Worm (Caenorhabditis elegans) whole organism, L3 larva: ENCODE results near the gene F33E11.2.

Experiments used
- R02D3.7 ChIP-seq: fragments of 150-350 bp; optimal IDR thresholded peaks from 2 replicates; lab custom pipeline; 2014; ENCODE audit warnings: missing biosample characterization, missing genetic modification characterization
- ZK546.5 ChIP-seq: sonication (generic microtip); optimal IDR thresholded peaks from 2 replicates; lab custom pipeline; 2017; ENCODE audit warnings: missing biosample characterization, missing genetic modification characterization
- ceh-16 ChIP-seq: sonication (generic microtip); optimal IDR thresholded peaks from 2 replicates; lab custom pipeline; 2017; ENCODE audit warnings: missing biosample characterization, missing genetic modification characterization
- ceh-28 ChIP-seq: fragments of 150-350 bp; optimal IDR thresholded peaks from 2 replicates; lab custom pipeline; 2014; ENCODE audit warnings: missing biosample characterization, missing genetic modification reagents, missing genetic modification characterization
- ceh-82 ChIP-seq: fragments of 150-350 bp; optimal IDR thresholded peaks from 2 replicates; lab custom pipeline; 2014; ENCODE audit warnings: missing biosample characterization, missing genetic modification characterization
- daf-12 ChIP-seq: fragments of 150-350 bp; optimal IDR thresholded peaks from 2 replicates; lab custom pipeline; 2014; ENCODE audit warnings: missing biosample characterization, missing genetic modification reagents, missing genetic modification characterization
- egl-5 ChIP-seq: fragments of 150-350 bp; optimal IDR thresholded peaks from 2 replicates; lab custom pipeline; 2017; ENCODE audit warnings: missing biosample characterization, missing genetic modification reagents, missing genetic modification characterization, inconsistent platforms
- elt-2 ChIP-seq: sonication (generic microtip); optimal IDR thresholded peaks from 2 replicates; lab custom pipeline; 2016; ENCODE audit warnings: missing genetic modification reagents, mild to moderate bottlenecking, missing genetic modification characterization, missing compliant biosample characterization
- elt-3 ChIP-seq, 3 experiments: fragments of 150-350 bp in 1 of 3; sonication (generic microtip) in 2 of 3; optimal IDR thresholded peaks; 2 replicates in 2 of 3; 4 replicates in 1 of 3; lab custom pipeline; 2014 to 2017; ENCODE audit warnings: missing biosample characterization in 3 of 3, missing genetic modification characterization in 3 of 3
- fkh-10 ChIP-seq: sonication (generic microtip); optimal IDR thresholded peaks from 2 replicates; lab custom pipeline; 2017; ENCODE audit warnings: missing biosample characterization, missing genetic modification reagents, missing genetic modification characterization
- fkh-2 ChIP-seq: fragments of 150-350 bp; optimal IDR thresholded peaks from 2 replicates; lab custom pipeline; 2014; ENCODE audit warnings: missing biosample characterization, missing genetic modification reagents, missing genetic modification characterization
- fos-1 ChIP-seq: fragments of 150-350 bp; optimal IDR thresholded peaks from 2 replicates; lab custom pipeline; 2014; ENCODE audit warnings: missing biosample characterization, missing genetic modification characterization
- hmg-11 ChIP-seq: sonication (generic microtip); optimal IDR thresholded peaks from 2 replicates; lab custom pipeline; 2016; ENCODE audit warnings: missing genetic modification characterization, missing compliant biosample characterization
- jun-1 ChIP-seq: fragments of 150-350 bp; optimal IDR thresholded peaks from 2 replicates; lab custom pipeline; 2014; ENCODE audit warnings: missing biosample characterization, missing genetic modification reagents, missing genetic modification characterization
- lin-15B ChIP-seq: fragments of 150-350 bp; optimal IDR thresholded peaks from 2 replicates; lab custom pipeline; 2014; ENCODE audit warnings: missing biosample characterization, missing genetic modification characterization
- lin-39 ChIP-seq: fragments of 150-350 bp; optimal IDR thresholded peaks from 2 replicates; lab custom pipeline; 2018; ENCODE audit warnings: missing biosample characterization, missing genetic modification reagents, missing genetic modification characterization
- lsy-12 ChIP-seq: sonication (generic microtip); optimal IDR thresholded peaks from 2 replicates; lab custom pipeline; 2016; ENCODE audit warnings: mild to moderate bottlenecking, missing genetic modification characterization, missing compliant biosample characterization
- mdl-1 ChIP-seq: fragments of 150-350 bp; optimal IDR thresholded peaks from 2 replicates; lab custom pipeline; 2014; ENCODE audit warnings: missing biosample characterization, missing genetic modification characterization
- mml-1 ChIP-seq: fragments of 150-350 bp; sonication (generic microtip); optimal IDR thresholded peaks from 3 replicates; lab custom pipeline; 2014; ENCODE audit warnings: missing biosample characterization, missing genetic modification characterization
- nfya-1 ChIP-seq: sonication (generic microtip); optimal IDR thresholded peaks from 2 replicates; lab custom pipeline; 2017; ENCODE audit warnings: missing genetic modification characterization, mild to moderate bottlenecking, missing compliant biosample characterization, antibody characterized with exemption, moderate library complexity; ENCODE audit not compliant: insufficient read depth
- nhr-23 ChIP-seq: fragments of 150-350 bp; optimal IDR thresholded peaks from 2 replicates; lab custom pipeline; 2014; ENCODE audit warnings: missing biosample characterization, missing genetic modification reagents, missing genetic modification characterization
- nhr-237 ChIP-seq: fragments of 150-350 bp; optimal IDR thresholded peaks from 2 replicates; lab custom pipeline; 2014; ENCODE audit warnings: missing biosample characterization, missing genetic modification characterization
- nhr-25 ChIP-seq: sonication (generic microtip); optimal IDR thresholded peaks from 2 replicates; lab custom pipeline; 2017; ENCODE audit warnings: missing biosample characterization, missing genetic modification characterization
- nhr-43 ChIP-seq: sonication (generic microtip); optimal IDR thresholded peaks from 2 replicates; lab custom pipeline; 2016; ENCODE audit warnings: mild to moderate bottlenecking, missing genetic modification characterization, missing compliant biosample characterization; ENCODE audit not compliant: poor library complexity, severe bottlenecking
- nhr-67 ChIP-seq: fragments of 150-350 bp; optimal IDR thresholded peaks from 2 replicates; lab custom pipeline; 2014; ENCODE audit warnings: missing biosample characterization, missing genetic modification characterization
- nhr-76 ChIP-seq: fragments of 150-350 bp; sonication (generic microtip); optimal IDR thresholded peaks from 5 replicates; lab custom pipeline; 2014; ENCODE audit warnings: missing biosample characterization, missing genetic modification characterization
- nhr-77 ChIP-seq: fragments of 150-350 bp; optimal IDR thresholded peaks from 2 replicates; lab custom pipeline; 2014; ENCODE audit warnings: missing biosample characterization, missing genetic modification characterization
- pha-4 ChIP-seq: fragments of 150-350 bp; optimal IDR thresholded peaks from 2 replicates; lab custom pipeline; 2014; ENCODE audit warnings: missing biosample characterization, missing genetic modification reagents, missing genetic modification characterization
- sea-2 ChIP-seq: fragments of 150-350 bp; sonication (generic microtip); optimal IDR thresholded peaks from 4 replicates; lab custom pipeline; 2014; ENCODE audit warnings: missing biosample characterization, missing genetic modification reagents, missing genetic modification characterization
- skn-1 ChIP-seq: fragments of 150-350 bp; optimal IDR thresholded peaks from 2 replicates; lab custom pipeline; 2014; ENCODE audit warnings: missing biosample characterization, missing genetic modification characterization
- tbx-2 ChIP-seq: sonication (generic microtip); optimal IDR thresholded peaks from 2 replicates; lab custom pipeline; 2016; ENCODE audit warnings: mild to moderate bottlenecking, missing genetic modification characterization, missing compliant biosample characterization
- unc-62 ChIP-seq: fragments of 150-350 bp; sonication (generic microtip); optimal IDR thresholded peaks from 4 replicates; lab custom pipeline; 2014; ENCODE audit warnings: missing biosample characterization, missing genetic modification reagents, missing genetic modification characterization
- zag-1 ChIP-seq: fragments of 150-350 bp; optimal IDR thresholded peaks from 2 replicates; lab custom pipeline; 2014; ENCODE audit warnings: missing biosample characterization, missing genetic modification characterization

F33E11.2 gene

DNA sequence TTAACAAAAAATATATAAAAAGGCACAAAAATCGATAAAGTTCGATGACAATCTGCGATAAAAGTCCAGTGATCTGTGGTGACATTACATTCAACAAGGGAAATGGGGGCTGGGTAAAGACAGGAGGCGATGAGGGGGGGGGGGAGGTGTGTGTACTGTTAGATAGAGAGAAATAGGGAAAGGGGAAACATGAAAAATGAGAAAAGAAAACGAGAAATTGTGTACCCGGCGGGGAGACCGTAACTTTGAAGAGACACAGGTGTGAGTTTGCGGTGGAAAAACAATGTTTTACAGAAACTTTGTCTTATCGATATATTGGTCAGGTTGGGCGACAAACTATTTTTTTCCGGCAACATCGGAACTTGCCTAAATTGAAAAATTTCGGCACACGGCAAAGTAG lies 37.4 kb upstream of the F33E11.2 start:
- TF ChIP-seq zag-1 (tag; lab: Kevin White, UChicago) (no peak), pha-4 (tag; lab: Kevin White, UChicago) (peak; percentile 53), hmg-11 (peak; percentile 4)

DNA sequence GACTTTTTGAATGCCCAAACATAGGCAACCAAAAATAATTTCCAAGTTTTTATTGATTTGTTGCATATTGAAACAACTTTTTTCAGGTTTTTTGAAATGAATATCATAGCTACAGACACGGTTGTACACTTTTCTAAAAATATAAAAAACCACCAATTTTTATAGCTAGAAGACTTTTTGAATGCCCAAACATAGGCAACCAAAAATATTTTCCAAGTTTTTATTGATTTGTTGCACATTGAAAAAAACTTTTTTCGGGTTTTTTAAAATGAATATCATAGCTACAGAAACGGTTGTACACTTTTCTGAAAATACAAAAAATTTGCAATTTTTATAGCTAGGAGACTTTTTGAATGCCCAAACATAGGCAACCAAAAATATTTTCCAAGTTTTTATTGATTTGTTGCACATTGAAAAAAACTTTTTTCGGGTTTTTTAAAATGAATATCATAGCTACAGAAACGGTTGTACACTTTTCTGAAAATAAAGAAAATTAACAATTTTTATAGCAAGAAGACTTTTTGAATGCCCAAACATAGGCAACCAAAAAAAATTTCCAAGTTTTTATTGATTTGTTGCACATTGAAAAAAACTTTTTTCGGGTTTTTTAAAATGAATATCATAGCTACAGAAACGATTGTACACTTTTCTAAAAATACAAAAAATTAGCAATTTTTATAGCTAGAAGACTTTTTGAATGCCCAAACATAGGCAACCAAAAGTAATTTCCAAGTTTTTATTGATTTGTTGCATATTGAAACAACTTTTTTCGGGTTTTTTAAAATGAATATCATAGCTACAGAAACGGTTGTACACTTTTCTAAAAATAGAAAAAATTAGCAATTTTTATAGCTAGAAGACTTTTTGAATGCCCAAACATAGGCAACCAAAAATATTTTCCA lies 32.4 kb upstream of the F33E11.2 start:
- TF ChIP-seq nhr-67 (tag; lab: Kevin White, UChicago): peak; percentile 8
- peak; percentile 32 for TF ChIP-seq nhr-76 (tag; lab: Kevin White, UChicago)
- TF ChIP-seq fkh-10 (GFP tag; lab: Kevin White, UChicago): peak; percentile 86
- peak; percentile 20 for TF ChIP-seq daf-12 (tag; lab: Kevin White, UChicago)
- peak; percentile 8 for TF ChIP-seq fos-1 (tag; lab: Kevin White, UChicago)
- TF ChIP-seq, all 47 proteins: peak for 5; not testable (repeated sequence) for 42

DNA sequence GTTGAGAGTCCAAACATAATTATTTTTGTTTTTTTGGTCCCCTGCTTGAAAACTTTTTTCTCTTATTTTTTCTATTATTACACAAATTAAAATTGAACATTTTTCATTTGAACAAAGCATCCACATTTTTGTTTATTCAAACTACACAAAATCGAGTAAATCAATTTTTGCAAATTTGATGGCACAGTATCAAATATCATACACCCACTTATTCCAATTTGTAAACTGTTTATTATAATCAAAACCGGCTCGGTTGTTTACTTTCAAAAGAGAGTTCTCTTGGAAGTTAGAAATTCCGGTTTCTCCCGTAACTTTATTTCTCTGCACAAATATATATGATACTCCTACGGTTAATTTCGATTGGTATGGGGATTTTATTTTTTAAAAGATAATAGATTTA lies 29.7 kb upstream of the F33E11.2 start, which contains the start of gene lgc-26:
Gene lgc-26, plus strand, starts transcription at position 301 of the 400 bp plus-strand sequence.
- TF ChIP-seq jun-1 (tag; lab: Kevin White, UChicago): no peak
- TF ChIP-seq lin-15B: no peak
- no peak for TF ChIP-seq ceh-28 (tag; lab: Kevin White, UChicago)
- TF ChIP-seq nhr-237 (tag; lab: Kevin White, UChicago): no peak
- no peak for TF ChIP-seq R02D3.7
- TF ChIP-seq nhr-23: no peak
- no peak for TF ChIP-seq egl-5 (tag; lab: Kevin White, UChicago)
- TF ChIP-seq skn-1 (tag; lab: Kevin White, UChicago): no peak
- TF ChIP-seq nhr-25 (tag; lab: Kevin White, UChicago): no peak
- TF ChIP-seq ceh-16: no peak
- no peak for TF ChIP-seq elt-3 (tag; optimal IDR thresholded peaks at IDR 0.05; lab: Kevin White, UChicago)
- TF ChIP-seq tbx-2 (tag; lab: Kevin White, UChicago): no peak
- no peak for TF ChIP-seq pha-4 (tag; lab: Kevin White, UChicago)
- TF ChIP-seq unc-62 (GFP tag; lab: Kevin White, UChicago): no peak
- no peak for TF ChIP-seq nhr-43 (tag; lab: Kevin White, UChicago)
- no peak for TF ChIP-seq mdl-1
- TF ChIP-seq mml-1 (tag; lab: Kevin White, UChicago): no peak
- TF ChIP-seq daf-12 (tag; lab: Kevin White, UChicago): no peak
- TF ChIP-seq hmg-11: no peak
- no peak for TF ChIP-seq sea-2
- TF ChIP-seq, all 47 proteins: peak for 0

DNA sequence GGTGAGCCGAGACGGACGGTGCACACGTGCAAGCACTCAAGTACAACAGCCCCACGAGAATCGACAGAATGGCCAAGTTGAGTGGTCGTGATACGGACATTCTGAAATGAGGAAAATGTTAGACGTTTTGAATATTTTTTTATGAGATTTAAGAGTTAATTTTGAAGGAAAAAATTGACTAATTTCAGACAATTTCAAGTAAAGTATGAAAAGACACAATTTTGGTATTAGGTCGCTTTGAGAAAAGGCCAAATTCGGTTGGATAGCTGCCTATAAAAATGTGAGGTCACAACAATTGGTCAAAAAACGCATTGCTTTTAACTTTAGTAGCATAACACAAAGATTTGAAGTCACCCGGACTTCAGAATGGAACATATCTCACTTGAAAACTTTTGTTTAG lies 24.9 kb upstream of the F33E11.2 start, which contains the start of gene nlp-70:
Gene nlp-70, minus strand, starts transcription at position 101 of the 400 bp plus-strand sequence.
- TF ChIP-seq nhr-25 (tag; lab: Kevin White, UChicago) (no peak), ZK546.5 (no peak), ceh-16 (no peak), zag-1 (tag; lab: Kevin White, UChicago) (no peak), ceh-82 (tag; lab: Kevin White, UChicago) (no peak), unc-62 (GFP tag; lab: Kevin White, UChicago) (no peak), fos-1 (tag; lab: Kevin White, UChicago) (no peak), fkh-2 (tag; lab: Kevin White, UChicago) (no peak), nhr-43 (tag; lab: Kevin White, UChicago) (no peak), lin-39 (tag; lab: Kevin White, UChicago) (no peak), nfya-1 (tag; lab: Kevin White, UChicago) (no peak), elt-2 (tag; lab: Kevin White, UChicago) (no peak), nhr-77 (tag; lab: Kevin White, UChicago) (no peak), lsy-12 (tag; lab: Kevin White, UChicago) (no peak), elt-3 (tag; optimal IDR thresholded peaks at IDR 0.05; lab: Kevin White, UChicago) (no peak), nhr-23 (no peak)
- TF ChIP-seq, all 47 proteins: peak for 0
